Fruit fly (Drosophila melanogaster) whole organism, embryonic: ENCODE data around the gene CG17224.
A peak's percentile ranks its signal among the peaks of the same experiment; 100 is the strongest.

Source experiments
- Ada2b ChIP-seq: fragments of 200-800 bp; sonication (Bioruptor generic); IDR thresholded peaks from 2 replicates; pipeline ENCODE4 v1.3.6; 2022; ENCODE audit warnings: missing biosample characterization, missing genetic modification characterization
- Awh ChIP-seq: fragments of 200-800 bp; sonication (Bioruptor generic); IDR thresholded peaks from 2 replicates; pipeline ENCODE4, ENCODE4 v1.3.6; 2022; ENCODE audit warnings: missing biosample characterization, missing genetic modification characterization
- B-H1 ChIP-seq: fragments of 200-800 bp; sonication (Bioruptor generic); IDR thresholded peaks from 3 replicates; pipeline ENCODE4 v1.3.6; 2022; ENCODE audit warnings: missing biosample characterization, missing genetic modification characterization
- CG1024 ChIP-seq: fragments of 200-800 bp; sonication (Bioruptor generic); IDR thresholded peaks from 2 replicates; pipeline ENCODE4 v1.3.6; 2022; ENCODE audit warnings: missing biosample characterization, missing genetic modification characterization
- CG16815 ChIP-seq: fragments of 200-800 bp; sonication (Bioruptor generic); optimal IDR thresholded peaks from 3 replicates; lab custom pipeline; 2017; ENCODE audit warnings: missing biosample characterization, mild to moderate bottlenecking, missing genetic modification characterization
- CG17612 ChIP-seq: fragments of 200-800 bp; sonication (Bioruptor generic); IDR thresholded peaks from 2 replicates; pipeline ENCODE4 v1.3.6; 2022; ENCODE audit warnings: missing biosample characterization, missing genetic modification characterization
- CG18764 ChIP-seq: fragments of 200-800 bp; sonication (Bioruptor generic); optimal IDR thresholded peaks from 3 replicates; lab custom pipeline; 2016; ENCODE audit warnings: missing biosample characterization, missing genetic modification characterization
- CG2875 ChIP-seq: fragments of 200-800 bp; sonication (Bioruptor generic); optimal IDR thresholded peaks from 2 replicates; lab custom pipeline; 2017; ENCODE audit warnings: missing biosample characterization, mild to moderate bottlenecking, missing genetic modification characterization, missing genetic modification reagents
- CG30403 ChIP-seq: fragments of 200-800 bp; sonication (Bioruptor generic); optimal IDR thresholded peaks from 3 replicates; lab custom pipeline; 2016; ENCODE audit warnings: missing biosample characterization, missing genetic modification characterization
- CG31365 ChIP-seq: fragments of 200-800 bp; sonication (Bioruptor generic); optimal IDR thresholded peaks from 2 replicates; lab custom pipeline; 2018; ENCODE audit warnings: missing biosample characterization, mild to moderate bottlenecking, missing genetic modification characterization
- CG31441 ChIP-seq: fragments of 200-800 bp; sonication (Bioruptor generic); IDR thresholded peaks from 2 replicates; pipeline ENCODE4 v1.3.6; 2022; ENCODE audit warnings: missing biosample characterization, missing genetic modification characterization
- CG3726 ChIP-seq: fragments of 200-800 bp; sonication (Bioruptor generic); IDR thresholded peaks from 3 replicates; pipeline ENCODE4, ENCODE4 v1.3.6; 2022; ENCODE audit warnings: missing biosample characterization, missing genetic modification characterization
- CG3847 ChIP-seq: fragments of 200-800 bp; sonication (Bioruptor generic); IDR thresholded peaks from 2 replicates; pipeline ENCODE4 v1.3.6; 2022; ENCODE audit warnings: missing biosample characterization, missing genetic modification characterization
- CG4360 ChIP-seq: fragments of 200-800 bp; sonication (Bioruptor generic); IDR thresholded peaks from 2 replicates; pipeline ENCODE4 v1.3.6; 2022; ENCODE audit warnings: missing biosample characterization, missing genetic modification characterization
- CG4820 ChIP-seq: fragments of 200-800 bp; sonication (Bioruptor generic); optimal IDR thresholded peaks from 3 replicates; lab custom pipeline; 2016; ENCODE audit warnings: missing biosample characterization, missing genetic modification characterization
- CG7271 ChIP-seq: fragments of 200-800 bp; sonication (Bioruptor generic); optimal IDR thresholded peaks from 2 replicates; lab custom pipeline; 2018; ENCODE audit warnings: missing biosample characterization, mild to moderate bottlenecking, missing genetic modification characterization, moderate library complexity
- CG7963 ChIP-seq: fragments of 200-800 bp; sonication (Bioruptor generic); IDR thresholded peaks from 3 replicates; pipeline ENCODE4 v1.3.6; 2022; ENCODE audit warnings: missing biosample characterization, missing genetic modification characterization; ENCODE audit not compliant: partially characterized antibody
- CG8765 ChIP-seq: fragments of 200-800 bp; sonication (Bioruptor generic); IDR thresholded peaks from 2 replicates; pipeline ENCODE4 v1.3.6; 2022; ENCODE audit warnings: missing biosample characterization, missing genetic modification characterization
- CG9437 ChIP-seq: fragments of 200-800 bp; sonication (Bioruptor generic); optimal IDR thresholded peaks from 2 replicates; lab custom pipeline; 2018; ENCODE audit warnings: missing biosample characterization, mild to moderate bottlenecking, missing genetic modification characterization
- CG9876 ChIP-seq: fragments of 200-800 bp; sonication (Bioruptor generic); optimal IDR thresholded peaks from 2 replicates; lab custom pipeline; 2016; ENCODE audit warnings: missing biosample characterization, missing genetic modification characterization
- CoRest ChIP-seq: fragments of 200-800 bp; sonication (Bioruptor generic); optimal IDR thresholded peaks from 3 replicates; lab custom pipeline; 2018; ENCODE audit warnings: missing biosample characterization, mild to moderate bottlenecking, missing genetic modification characterization, moderate library complexity
- Doc3 ChIP-seq: fragments of 200-800 bp; sonication (Bioruptor generic); IDR thresholded peaks from 3 replicates; pipeline ENCODE4 v1.3.6; 2022; ENCODE audit warnings: missing biosample characterization, missing genetic modification characterization; ENCODE audit not compliant: partially characterized antibody
- Fer1 ChIP-seq: fragments of 200-800 bp; sonication (Bioruptor generic); optimal IDR thresholded peaks from 2 replicates; lab custom pipeline; 2017; ENCODE audit warnings: missing biosample characterization, mild to moderate bottlenecking, missing genetic modification characterization
- Gug ChIP-seq: fragments of 200-800 bp; sonication (Bioruptor generic); IDR thresholded peaks from 4 replicates; pipeline ENCODE4 v1.3.6; 2022; ENCODE audit warnings: missing biosample characterization, missing genetic modification characterization
- Hey ChIP-seq: fragments of 200-800 bp; sonication (Bioruptor generic); optimal IDR thresholded peaks from 3 replicates; lab custom pipeline; 2018; ENCODE audit warnings: missing biosample characterization, mild to moderate bottlenecking, missing genetic modification characterization
- MBD-R2 ChIP-seq: fragments of 200-800 bp; sonication (Bioruptor generic); IDR thresholded peaks from 2 replicates; pipeline ENCODE4 v1.3.6; 2022; ENCODE audit warnings: missing biosample characterization, missing genetic modification characterization
- Six4 ChIP-seq: fragments of 200-800 bp; sonication (Bioruptor generic); optimal IDR thresholded peaks from 2 replicates; lab custom pipeline; 2016; ENCODE audit warnings: missing biosample characterization, missing genetic modification characterization
- Sox102F ChIP-seq: fragments of 200-800 bp; sonication (Bioruptor generic); optimal IDR thresholded peaks from 2 replicates; lab custom pipeline; 2018; ENCODE audit warnings: missing biosample characterization, mild to moderate bottlenecking, missing genetic modification characterization, moderate library complexity
- Stat92E ChIP-seq, 3 experiments: fragments of >200 bp in 2 of 3; fragments of 200-800 bp in 1 of 3; sonication (Bioruptor generic) in 1 of 3; optimal IDR thresholded peaks; 2 replicates each; lab custom pipeline; 2017 to 2019; ENCODE audit warnings: missing biosample characterization in 3 of 3, missing genetic modification characterization in 3 of 3, mild to moderate bottlenecking in 1 of 3, moderate library complexity in 1 of 3
- Usf ChIP-seq: fragments of 200-800 bp; sonication (Bioruptor generic); optimal IDR thresholded peaks from 2 replicates; lab custom pipeline; 2017; ENCODE audit warnings: missing genotype, missing biosample characterization, missing genetic modification characterization
- YL-1 ChIP-seq: fragments of 200-800 bp; sonication (Bioruptor generic); optimal IDR thresholded peaks from 3 replicates; lab custom pipeline; 2017; ENCODE audit warnings: missing biosample characterization, mild to moderate bottlenecking, missing genetic modification characterization
- ap ChIP-seq: fragments of 200-800 bp; sonication (Bioruptor generic); IDR thresholded peaks from 2 replicates; pipeline ENCODE4 v1.3.6; 2022; ENCODE audit warnings: missing biosample characterization, missing genetic modification characterization
- cad ChIP-seq: fragments of >200 bp; optimal IDR thresholded peaks from 2 replicates; lab custom pipeline; 2017; ENCODE audit warnings: missing biosample characterization, missing genetic modification characterization
- chn ChIP-seq: fragments of 200-800 bp; sonication (Bioruptor generic); optimal IDR thresholded peaks from 2 replicates; lab custom pipeline; 2016; ENCODE audit warnings: missing biosample characterization, missing genetic modification characterization
- cwo ChIP-seq: fragments of 200-800 bp; sonication (Bioruptor generic); optimal IDR thresholded peaks from 3 replicates; lab custom pipeline; 2017; ENCODE audit warnings: missing biosample characterization, missing genetic modification characterization, mild to moderate bottlenecking, moderate library complexity, missing genetic modification reagents
- dimm ChIP-seq: fragments of 200-800 bp; sonication (Bioruptor generic); IDR thresholded peaks from 2 replicates; pipeline ENCODE4 v1.3.6; 2022; ENCODE audit warnings: missing biosample characterization, missing genetic modification characterization
- gro ChIP-seq: fragments of 200-800 bp; sonication (Bioruptor generic); optimal IDR thresholded peaks from 2 replicates; lab custom pipeline; 2016; ENCODE audit warnings: missing biosample characterization, missing genetic modification characterization
- hkb ChIP-seq, 2 experiments: fragments of 200-800 bp in 1 of 2; fragments of >200 bp in 1 of 2; sonication (Bioruptor generic) in 1 of 2; IDR thresholded peaks in 1 of 2; optimal IDR thresholded peaks in 1 of 2; 2 replicates each; pipeline versions ENCODE4 v1.3.6 to Lab custom; 2017 to 2022; ENCODE audit warnings: missing biosample characterization in 1 of 2, missing genetic modification characterization in 1 of 2
- mirr ChIP-seq: fragments of 200-800 bp; sonication (Bioruptor generic); optimal IDR thresholded peaks from 3 replicates; lab custom pipeline; 2018; ENCODE audit warnings: missing biosample characterization, mild to moderate bottlenecking, missing genetic modification characterization
- mld ChIP-seq: fragments of 200-800 bp; sonication (Bioruptor generic); IDR thresholded peaks from 3 replicates; pipeline ENCODE4 v1.3.6; 2022; ENCODE audit warnings: missing biosample characterization, missing genetic modification characterization; ENCODE audit not compliant: partially characterized antibody
- pb ChIP-seq: fragments of 200-800 bp; sonication (Bioruptor generic); optimal IDR thresholded peaks from 3 replicates; lab custom pipeline; 2016; ENCODE audit warnings: missing biosample characterization, missing genetic modification characterization
- pum ChIP-seq: fragments of 200-800 bp; sonication (Bioruptor generic); optimal IDR thresholded peaks from 2 replicates; lab custom pipeline; 2016; ENCODE audit warnings: missing biosample characterization, missing genetic modification characterization
- scrt ChIP-seq: fragments of 200-800 bp; sonication (Bioruptor generic); optimal IDR thresholded peaks from 2 replicates; lab custom pipeline; 2018; ENCODE audit warnings: missing biosample characterization, mild to moderate bottlenecking, missing genetic modification characterization, moderate library complexity
- slou ChIP-seq: fragments of 200-800 bp; sonication (Bioruptor generic); optimal IDR thresholded peaks from 3 replicates; lab custom pipeline; 2016; ENCODE audit warnings: missing biosample characterization, missing genetic modification characterization
- tll ChIP-seq, 2 experiments: fragments of 200-800 bp in 1 of 2; fragments of >200 bp in 1 of 2; sonication (Bioruptor generic) in 1 of 2; optimal IDR thresholded peaks; 2 replicates each; lab custom pipeline; 2017 to 2019; ENCODE audit warnings: missing biosample characterization in 2 of 2, missing genetic modification characterization in 2 of 2, mild to moderate bottlenecking in 1 of 2, moderate library complexity in 1 of 2
- wek ChIP-seq: fragments of 200-800 bp; sonication (Bioruptor generic); optimal IDR thresholded peaks from 3 replicates; lab custom pipeline; 2018; ENCODE audit warnings: missing biosample characterization, mild to moderate bottlenecking, missing genetic modification characterization, moderate library complexity
- zen ChIP-seq: fragments of 200-800 bp; sonication (Bioruptor generic); optimal IDR thresholded peaks from 3 replicates; lab custom pipeline; 2018; ENCODE audit warnings: missing biosample characterization, mild to moderate bottlenecking, missing genetic modification characterization, moderate library complexity
- zf30C ChIP-seq: fragments of 200-800 bp; sonication (Bioruptor generic); optimal IDR thresholded peaks from 3 replicates; lab custom pipeline; 2018; ENCODE audit warnings: missing biosample characterization, mild to moderate bottlenecking, missing genetic modification characterization
- zfh1 ChIP-seq: fragments of 200-800 bp; sonication (Bioruptor generic); IDR thresholded peaks from 3 replicates; pipeline ENCODE4 v1.3.6; 2022; ENCODE audit warnings: missing biosample characterization, missing genetic modification characterization
- zfh2 ChIP-seq: fragments of 200-800 bp; sonication (Bioruptor generic); optimal IDR thresholded peaks from 2 replicates; lab custom pipeline; 2016; ENCODE audit warnings: missing biosample characterization, missing genetic modification characterization

The CG17224 gene

DNA sequence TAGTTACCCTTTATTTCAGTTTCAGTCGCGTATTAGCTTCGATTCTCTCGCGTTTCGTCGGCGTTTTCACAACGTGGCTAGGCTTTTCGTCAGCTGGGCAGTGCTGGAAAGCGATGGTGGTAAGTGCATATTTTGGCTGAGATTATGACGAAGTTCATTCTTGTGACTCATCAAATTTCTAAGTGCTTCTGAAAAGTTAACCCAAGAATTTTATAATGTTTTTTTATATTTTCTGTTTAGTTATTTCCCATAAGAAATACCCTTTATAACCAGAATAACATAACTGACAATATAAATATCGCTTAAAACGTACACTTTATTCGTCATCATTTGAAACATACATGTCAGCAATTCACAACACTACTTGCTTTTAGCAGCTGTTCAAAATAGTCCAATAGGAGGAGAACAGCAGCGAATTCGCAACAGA, 19.1 kb upstream of the CG17224 start, which contains the start of the genes CG17260 and SerRS (continued):
- TF ChIP-seq CG4820 (GFP tag; lab: Kevin White, UChicago) (peak; percentile 88), tll (GFP tag; optimal IDR thresholded peaks at IDR 0.05; lab: Kevin White, UChicago) (peak; percentile 34 to 49), ap (GFP tag; lab: Robert Waterston, UW) (peak; percentile 82), CG16815 (GFP tag; lab: Kevin White, UChicago) (peak; percentile 91), Sox102F (GFP tag; lab: Kevin White, UChicago) (peak; percentile 93), dimm (GFP tag; lab: Robert Waterston, UW) (peak; percentile 73), CG31441 (no peak), zf30C (GFP tag; lab: Kevin White, UChicago) (no peak), MBD-R2 (GFP tag; lab: Robert Waterston, UW) (peak; percentile 98), zen (peak; percentile 89), Ada2b (peak; percentile 91), CG18764 (GFP tag; lab: Kevin White, UChicago) (peak; percentile 89), CG9876 (GFP tag; lab: Kevin White, UChicago) (peak; percentile 80), CG2875 (GFP tag; lab: Kevin White, UChicago) (peak; percentile 75), Fer1 (GFP tag; lab: Kevin White, UChicago) (peak; percentile 90), CG1024 (GFP tag; lab: Robert Waterston, UW) (peak; percentile 35; the same call in 1 of the 2 replicates), pb (peak; percentile 77), CG31365 (tag; lab: Kevin White, UChicago) (no peak), mld (GFP tag; lab: Robert Waterston, UW) (no peak), YL-1 (GFP tag; lab: Kevin White, UChicago) (peak; percentile 92), CoRest (tag; lab: Kevin White, UChicago) (peak; percentile 95), pum (GFP tag; lab: Kevin White, UChicago) (peak; percentile 97), Doc3 (no peak), B-H1 (peak; percentile 88), Stat92E (GFP tag; optimal IDR thresholded peaks at IDR 0.05; lab: Kevin White, UChicago) (peak in 1 of 3 experiments; percentile 37), hkb (optimal IDR thresholded peaks at IDR 0.05; lab: Kevin White, UChicago) (peak; percentile 58), hkb (GFP tag; IDR thresholded peaks at IDR 0.05; lab: Robert Waterston, UW) (peak; percentile 87), CG7271 (peak; percentile 75), scrt (GFP tag; lab: Kevin White, UChicago) (peak; percentile 76), CG7963 (no peak), CG8765 (GFP tag; lab: Robert Waterston, UW) (peak; percentile 84; the same call in 1 of the 2 replicates), CG4360 (no peak), Awh (GFP tag; lab: Robert Waterston, UW) (peak; percentile 83), Six4 (GFP tag; lab: Kevin White, UChicago) (peak; percentile 88), zfh1 (peak; percentile 91), Gug (peak; percentile 92), gro (GFP tag; lab: Kevin White, UChicago) (peak; percentile 92), mirr (GFP tag; lab: Kevin White, UChicago) (peak; percentile 76), Usf (peak; percentile 64), CG30403 (GFP tag; lab: Kevin White, UChicago) (peak; percentile 98), cad (GFP tag; lab: Kevin White, UChicago) (no peak), CG3726 (GFP tag; lab: Robert Waterston, UW) (peak; percentile 78; the same call in 2 of the 3 replicates), Hey (tag; lab: Kevin White, UChicago) (no peak), CG17612 (GFP tag; lab: Robert Waterston, UW) (peak; percentile 78), zfh2 (GFP tag; lab: Kevin White, UChicago) (peak; percentile 97), wek (GFP tag; lab: Kevin White, UChicago) (no peak), CG3847 (peak; percentile 95), slou (GFP tag; lab: Kevin White, UChicago) (peak; percentile 93), CG9437 (peak; percentile 87), chn (GFP tag; lab: Kevin White, UChicago) (peak; percentile 95), cwo (peak; percentile 83)
